Worm (Caenorhabditis elegans) whole organism, young adult: Measurements from ENCODE around the gene flp-23.
A peak's percentile ranks its signal among the peaks of the same experiment; 100 is the strongest.

Source experiments
- B0035.1 ChIP-seq: sonication (generic microtip); optimal IDR thresholded peaks from 2 replicates; lab custom pipeline; 2016; ENCODE audit warnings: missing genetic modification characterization, mild to moderate bottlenecking, missing compliant biosample characterization, missing genotype, missing genetic modification reagents
- B0261.1 ChIP-seq: sonication (generic microtip); optimal IDR thresholded peaks from 2 replicates; lab custom pipeline; 2016; ENCODE audit warnings: mild to moderate bottlenecking, missing genetic modification characterization, moderate library complexity, missing compliant biosample characterization
- B0336.3 ChIP-seq: fragments of 200-800 bp; sonication (Bioruptor generic); IDR thresholded peaks from 2 replicates; pipeline ENCODE4 v1.3.6; 2022; ENCODE audit warnings: missing genetic modification characterization, missing compliant biosample characterization
- C17E4.6 ChIP-seq: fragments of 200-800 bp; sonication (Bioruptor generic); IDR thresholded peaks from 2 replicates; pipeline ENCODE4 v1.3.6; 2022; ENCODE audit warnings: missing genetic modification reagents, missing genetic modification characterization, missing compliant biosample characterization
- F23B12.7 ChIP-seq: sonication (generic microtip); optimal IDR thresholded peaks from 2 replicates; lab custom pipeline; 2017; ENCODE audit warnings: missing genetic modification characterization, mild to moderate bottlenecking, missing compliant biosample characterization, antibody characterized with exemption, moderate library complexity; ENCODE audit not compliant: insufficient read depth
- F37B4.10 ChIP-seq: fragments of 200-800 bp; sonication (Bioruptor generic); IDR thresholded peaks from 2 replicates; pipeline ENCODE4 v1.3.6; 2022; ENCODE audit warnings: missing genetic modification characterization, missing compliant biosample characterization
- F39B2.1 ChIP-seq: fragments of 200-800 bp; sonication (Bioruptor generic); IDR thresholded peaks from 2 replicates; pipeline ENCODE4 v1.3.6; 2022; ENCODE audit warnings: missing genetic modification reagents, missing genetic modification characterization, missing compliant biosample characterization
- F49E8.2 ChIP-seq: sonication (generic microtip); optimal IDR thresholded peaks from 3 replicates; lab custom pipeline; 2017; ENCODE audit warnings: missing genetic modification characterization, mild to moderate bottlenecking, missing compliant biosample characterization, antibody characterized with exemption, moderate library complexity; ENCODE audit not compliant: insufficient read depth
- F52B5.7 ChIP-seq: sonication (generic microtip); optimal IDR thresholded peaks from 2 replicates; lab custom pipeline; 2016; ENCODE audit warnings: mild to moderate bottlenecking, missing genetic modification characterization, missing compliant biosample characterization
- Y56A3A.18 ChIP-seq: fragments of 200-800 bp; sonication (Bioruptor generic); IDR thresholded peaks from 2 replicates; pipeline ENCODE4 v1.3.6; 2022; ENCODE audit warnings: missing genetic modification reagents, missing genetic modification characterization, missing compliant biosample characterization
- ZK185.1 ChIP-seq: sonication (generic microtip); optimal IDR thresholded peaks from 2 replicates; lab custom pipeline; 2016; ENCODE audit warnings: mild to moderate bottlenecking, missing genetic modification characterization, missing compliant biosample characterization; ENCODE audit not compliant: poor library complexity, severe bottlenecking
- akir-1 ChIP-seq: fragments of 200-800 bp; sonication (Bioruptor generic); optimal IDR thresholded peaks from 2 replicates; lab custom pipeline; 2018; ENCODE audit warnings: mild to moderate bottlenecking, missing genetic modification characterization, moderate library complexity, missing compliant biosample characterization
- aptf-2 ChIP-seq: fragments of 200-800 bp; sonication (Bioruptor generic); conservative IDR thresholded peaks from 2 replicates; pipeline ENCODE4 v1.3.6; 2022; ENCODE audit warnings: missing genetic modification reagents, missing genetic modification characterization, missing compliant biosample characterization
- aptf-3 ChIP-seq: fragments of 200-800 bp; sonication (Bioruptor generic); IDR thresholded peaks from 2 replicates; pipeline ENCODE4 v1.3.6; 2022; ENCODE audit warnings: missing genetic modification characterization, missing compliant biosample characterization
- atf-7 ChIP-seq: sonication (generic microtip); optimal IDR thresholded peaks from 2 replicates; lab custom pipeline; 2017; ENCODE audit warnings: mild to moderate bottlenecking, missing genetic modification characterization, missing compliant biosample characterization
- attf-6 ChIP-seq: fragments of 200-800 bp; sonication (Bioruptor generic); IDR thresholded peaks from 2 replicates; pipeline ENCODE4 v1.3.6; 2022; ENCODE audit warnings: missing genetic modification reagents, missing genetic modification characterization, missing compliant biosample characterization
- cebp-2 ChIP-seq: fragments of 200-800 bp; sonication (Bioruptor generic); IDR thresholded peaks from 2 replicates; pipeline ENCODE4 v1.3.6; 2022; ENCODE audit warnings: missing genetic modification characterization, missing compliant biosample characterization
- ceh-79 ChIP-seq: sonication (generic microtip); optimal IDR thresholded peaks from 2 replicates; lab custom pipeline; 2017; ENCODE audit warnings: mild to moderate bottlenecking, missing genetic modification characterization, missing compliant biosample characterization
- die-1 ChIP-seq: sonication (generic microtip); optimal IDR thresholded peaks from 2 replicates; lab custom pipeline; 2016; ENCODE audit warnings: missing genotype, mild to moderate bottlenecking, missing genetic modification characterization, missing compliant biosample characterization
- fkh-3 ChIP-seq: sonication (generic microtip); optimal IDR thresholded peaks from 2 replicates; lab custom pipeline; 2016; ENCODE audit warnings: mild to moderate bottlenecking, missing genetic modification characterization, missing compliant biosample characterization
- gei-17 ChIP-seq: fragments of 200-800 bp; sonication (Bioruptor generic); optimal IDR thresholded peaks from 2 replicates; lab custom pipeline; 2018; ENCODE audit warnings: mild to moderate bottlenecking, missing genetic modification characterization, missing compliant biosample characterization
- him-1 ChIP-seq: sonication (generic microtip); optimal IDR thresholded peaks from 2 replicates; lab custom pipeline; 2016; ENCODE audit warnings: missing genotype, missing genetic modification reagents, missing genetic modification characterization, missing compliant biosample characterization
- hlh-26 ChIP-seq: fragments of 200-800 bp; sonication (Bioruptor generic); conservative IDR thresholded peaks from 2 replicates; pipeline ENCODE4 v1.3.6; 2022; ENCODE audit warnings: missing genetic modification reagents, missing genetic modification characterization, missing compliant biosample characterization
- hmg-20 ChIP-seq: fragments of 200-800 bp; sonication (Bioruptor generic); IDR thresholded peaks from 2 replicates; pipeline ENCODE4 v1.3.6; 2022; ENCODE audit warnings: missing genetic modification reagents, missing genetic modification characterization, missing compliant biosample characterization
- lag-1 ChIP-seq: fragments of 200-800 bp; sonication (Bioruptor generic); IDR thresholded peaks from 2 replicates; pipeline ENCODE4 v1.3.6; 2022; ENCODE audit warnings: missing genetic modification reagents, missing genetic modification characterization, missing compliant biosample characterization
- madf-10 ChIP-seq: sonication (generic microtip); optimal IDR thresholded peaks from 2 replicates; lab custom pipeline; 2016; ENCODE audit warnings: mild to moderate bottlenecking, missing genetic modification characterization, missing compliant biosample characterization
- madf-6 ChIP-seq: fragments of 200-800 bp; sonication (Bioruptor generic); IDR thresholded peaks from 2 replicates; pipeline ENCODE4 v1.3.6; 2022; ENCODE audit warnings: missing genetic modification reagents, missing genetic modification characterization, missing compliant biosample characterization
- madf-8 ChIP-seq: fragments of 200-800 bp; sonication (Bioruptor generic); conservative IDR thresholded peaks from 2 replicates; pipeline ENCODE4 v1.3.6; 2022; ENCODE audit warnings: missing genetic modification reagents, missing genetic modification characterization, missing compliant biosample characterization
- mes-4 ChIP-seq: sonication (generic microtip); optimal IDR thresholded peaks from 2 replicates; lab custom pipeline; 2016; ENCODE audit warnings: missing genotype, missing genetic modification characterization, missing compliant biosample characterization
- nhr-120 ChIP-seq: fragments of 200-800 bp; sonication (Bioruptor generic); IDR thresholded peaks from 2 replicates; pipeline ENCODE4 v1.3.6; 2022; ENCODE audit warnings: missing genetic modification characterization, missing compliant biosample characterization
- nhr-80 ChIP-seq: sonication (generic microtip); optimal IDR thresholded peaks from 2 replicates; lab custom pipeline; 2016; ENCODE audit warnings: missing genetic modification characterization, missing compliant biosample characterization
- nhr-90 ChIP-seq: sonication (generic microtip); optimal IDR thresholded peaks from 2 replicates; lab custom pipeline; 2016; ENCODE audit warnings: missing genotype, mild to moderate bottlenecking, missing genetic modification characterization, missing compliant biosample characterization
- rpc-1 ChIP-seq, 2 experiments: fragments of 150-350 bp in 1 of 2; sonication (generic microtip) in 1 of 2; optimal IDR thresholded peaks; 2 replicates each; lab custom pipeline; 2014 to 2018; ENCODE audit warnings: missing biosample characterization in 1 of 2, missing genetic modification characterization in 1 of 2, missing genetic modification reagents in 1 of 2, missing genotype in 1 of 2
- snpc-1.1 ChIP-seq: sonication (generic microtip); optimal IDR thresholded peaks from 2 replicates; lab custom pipeline; 2017; ENCODE audit warnings: missing genetic modification characterization, mild to moderate bottlenecking, missing compliant biosample characterization, antibody characterized with exemption, moderate library complexity, missing genotype, missing genetic modification reagents; ENCODE audit not compliant: insufficient read depth
- snpc-3.4 ChIP-seq: sonication (generic microtip); optimal IDR thresholded peaks from 2 replicates; lab custom pipeline; 2017; ENCODE audit warnings: missing genetic modification characterization, mild to moderate bottlenecking, missing compliant biosample characterization, antibody characterized with exemption, moderate library complexity, missing genotype, missing genetic modification reagents
- snpc-4 ChIP-seq, 5 experiments: fragments of 150-350 bp in 1 of 5; sonication (generic microtip) in 4 of 5; optimal IDR thresholded peaks; 2 replicates each; lab custom pipeline; 2014 to 2018; ENCODE audit warnings: missing genetic modification characterization in 5 of 5, missing biosample characterization in 3 of 5, antibody characterized with exemption in 2 of 5, mild to moderate bottlenecking in 2 of 5, missing compliant biosample characterization in 2 of 5, missing genotype in 2 of 5, moderate library complexity in 2 of 5, missing genetic modification reagents in 1 of 5
- somi-1 ChIP-seq: fragments of 200-800 bp; sonication (Bioruptor generic); optimal IDR thresholded peaks from 2 replicates; lab custom pipeline; 2018; ENCODE audit warnings: mild to moderate bottlenecking, missing genetic modification characterization, missing compliant biosample characterization
- tbp1 ChIP-seq: fragments of 200-800 bp; sonication (Bioruptor generic); optimal IDR thresholded peaks from 2 replicates; lab custom pipeline; 2018; ENCODE audit warnings: mild to moderate bottlenecking, missing genetic modification characterization, missing compliant biosample characterization
- tlf-1 ChIP-seq: fragments of 200-800 bp; sonication (Bioruptor generic); optimal IDR thresholded peaks from 2 replicates; lab custom pipeline; 2018; ENCODE audit warnings: mild to moderate bottlenecking, missing genetic modification characterization, missing compliant biosample characterization
- unc-62 ChIP-seq: fragments of 150-350 bp; optimal IDR thresholded peaks from 2 replicates; lab custom pipeline; 2014; ENCODE audit warnings: missing biosample characterization, missing genetic modification reagents, missing genetic modification characterization
- xnd-1 ChIP-seq: sonication (generic microtip); optimal IDR thresholded peaks from 2 replicates; lab custom pipeline; 2016; ENCODE audit warnings: missing genotype, missing genetic modification reagents, missing genetic modification characterization, missing compliant biosample characterization
- ztf-25 ChIP-seq: fragments of 200-800 bp; sonication (Bioruptor generic); IDR thresholded peaks from 2 replicates; pipeline ENCODE4 v1.3.6; 2022; ENCODE audit warnings: missing genetic modification reagents, missing genetic modification characterization, missing compliant biosample characterization
- ztf-3 ChIP-seq: fragments of 200-800 bp; sonication (Bioruptor generic); optimal IDR thresholded peaks from 2 replicates; lab custom pipeline; 2018; ENCODE audit warnings: mild to moderate bottlenecking, missing genetic modification characterization, missing compliant biosample characterization

Gene flp-23

ce11 chrIII:8630833-8631232 lies 19.7 kb upstream of the flp-23 start, which contains the start of gene dnj-10 (continued):
- peak; percentile 28 for TF ChIP-seq snpc-3.4 (tag; lab: Kevin White, UChicago)

ce11 chrIII:8636803-8637202 lies 13.8 kb upstream of the flp-23 start:
- TF ChIP-seq attf-6 (GFP tag; lab: Robert Waterston, UW) (no peak), F23B12.7 (no peak), madf-10 (no peak), snpc-1.1 (tag; lab: Kevin White, UChicago) (no peak), Y56A3A.18 (GFP tag; lab: Robert Waterston, UW) (no peak), hmg-20 (no peak), snpc-4 (GFP tag; optimal IDR thresholded peaks at IDR 0.05; lab: Kevin White, UChicago) (no peak), snpc-4 (tag; optimal IDR thresholded peaks at IDR 0.05; lab: Kevin White, UChicago) (no peak)

ce11 chrIII:8639188-8639795 lies 11.3 kb upstream of the flp-23 start, which contains the start of gene fip-1:
TSS of gene fip-1 (plus strand) at chrIII:8639745.
- TF ChIP-seq madf-8 (GFP tag; lab: Robert Waterston, UW) (no peak), ztf-25 (0 out of 2 replicates have a peak, but pooled peaks have one; percentile 62), hlh-26 (GFP tag; lab: Robert Waterston, UW) (no peak), F39B2.1 (GFP tag; lab: Robert Waterston, UW) (no peak), gei-17 (GFP tag; lab: Kevin White, UChicago) (no peak), ZK185.1 (tag; lab: Kevin White, UChicago) (peak; percentile 49), ztf-3 (no peak), cebp-2 (no peak), madf-10 (peak; percentile 57), xnd-1 (tag; lab: Kevin White, UChicago) (no peak), akir-1 (GFP tag; lab: Kevin White, UChicago) (no peak), tlf-1 (GFP tag; lab: Kevin White, UChicago) (no peak), nhr-120 (no peak), B0035.1 (tag; lab: Kevin White, UChicago) (no peak), fkh-3 (tag; lab: Kevin White, UChicago) (no peak), mes-4 (tag; lab: Kevin White, UChicago) (peak; percentile 53), tbp1 (GFP tag; lab: Kevin White, UChicago) (peak; percentile 96), B0261.1 (peak; percentile 72), nhr-90 (tag; lab: Kevin White, UChicago) (peak; percentile 72), C17E4.6 (no peak), unc-62 (no peak), lag-1 (GFP tag; lab: Robert Waterston, UW) (no peak), F37B4.10 (no peak), nhr-80 (tag; lab: Kevin White, UChicago) (peak; percentile 19), him-1 (tag; lab: Kevin White, UChicago) (peak; percentile 77), aptf-2 (no peak), aptf-3 (GFP tag; lab: Robert Waterston, UW) (0 out of 2 replicates have a peak, but pooled peaks have one; percentile 70), F49E8.2 (tag; lab: Kevin White, UChicago) (peak; percentile 62), hmg-20 (no peak), die-1 (tag; lab: Kevin White, UChicago) (peak; percentile 83), madf-6 (peak; percentile 68; the same call in 1 of the 2 replicates), B0336.3 (GFP tag; lab: Robert Waterston, UW) (no peak), atf-7 (no peak), F52B5.7 (no peak), somi-1 (no peak), ceh-79 (tag; lab: Kevin White, UChicago) (no peak), rpc-1 (optimal IDR thresholded peaks at IDR 0.05; lab: Kevin White, UChicago) (peak; percentile 90), rpc-1 (tag; optimal IDR thresholded peaks at IDR 0.05; lab: Kevin White, UChicago) (peak; percentile 93)
